Worm (Caenorhabditis elegans) whole organism, L1 larva: ENCODE measurements around the gene C07A12.18.

ENCODE experiments used
- fkh-4 ChIP-seq: sonication (generic microtip); optimal IDR thresholded peaks from 2 replicates; lab custom pipeline; 2016; ENCODE audit warnings: missing compliant biosample characterization, missing genetic modification characterization, borderline replicate concordance
- fkh-8 ChIP-seq: sonication (generic microtip); optimal IDR thresholded peaks from 2 replicates; lab custom pipeline; 2016; ENCODE audit warnings: mild to moderate bottlenecking, missing genetic modification characterization, missing compliant biosample characterization
- lin-13 ChIP-seq: fragments of 150-350 bp; optimal IDR thresholded peaks from 2 replicates; lab custom pipeline; 2014; ENCODE audit warnings: missing biosample characterization, missing genetic modification reagents, missing genetic modification characterization
- lin-15B ChIP-seq: fragments of 150-350 bp; sonication (generic microtip); optimal IDR thresholded peaks from 3 replicates; lab custom pipeline; 2014; ENCODE audit warnings: missing biosample characterization, missing genetic modification characterization
- lsy-2 ChIP-seq, 2 experiments: fragments of 150-350 bp; optimal IDR thresholded peaks; 2 replicates each; lab custom pipeline; 2014; ENCODE audit warnings: missing biosample characterization in 2 of 2, missing genetic modification characterization in 2 of 2
- nhr-12 ChIP-seq: sonication (generic microtip); optimal IDR thresholded peaks from 2 replicates; lab custom pipeline; 2017; ENCODE audit warnings: missing biosample characterization, missing genetic modification characterization
- snpc-4 ChIP-seq: fragments of 150-350 bp; optimal IDR thresholded peaks from 2 replicates; lab custom pipeline; 2014; ENCODE audit warnings: missing biosample characterization, missing genetic modification characterization
- tbx-2 ChIP-seq: sonication (generic microtip); optimal IDR thresholded peaks from 2 replicates; lab custom pipeline; 2016; ENCODE audit warnings: missing genetic modification characterization, missing compliant biosample characterization
- zip-4 ChIP-seq: fragments of 200-800 bp; sonication (Bioruptor generic); optimal IDR thresholded peaks from 2 replicates; lab custom pipeline; 2018; ENCODE audit warnings: mild to moderate bottlenecking, missing genetic modification characterization, moderate library complexity, missing compliant biosample characterization

DNA sequence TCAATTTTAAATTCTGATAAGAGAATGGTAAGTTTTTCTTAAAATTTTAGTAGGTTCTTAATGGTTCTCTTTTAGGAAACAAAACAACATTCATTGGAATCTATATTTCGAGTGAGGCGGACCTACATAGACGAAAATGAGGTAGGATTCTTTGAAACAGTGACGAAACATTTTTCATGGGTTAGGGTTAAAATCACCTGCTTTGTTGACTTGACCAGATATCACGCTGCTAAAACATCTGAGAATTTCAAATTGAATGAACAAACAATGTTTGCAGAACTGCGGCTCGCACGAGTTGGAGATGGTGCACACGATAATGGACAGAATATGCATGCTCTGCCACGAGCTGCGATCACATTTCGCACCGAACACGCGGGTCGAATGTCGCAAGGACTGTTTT, 12.6 kb upstream of the C07A12.18 start:
- TF ChIP-seq tbx-2, result no peak
- TF ChIP-seq lsy-2 (tag; optimal IDR thresholded peaks at IDR 0.05; lab: Kevin White, UChicago), result no peak
- TF ChIP-seq fkh-8 (tag; lab: Kevin White, UChicago), result no peak
- TF ChIP-seq snpc-4 (tag; lab: Kevin White, UChicago), result no peak
- TF ChIP-seq lin-13 (GFP tag; lab: Kevin White, UChicago), result no peak
- no peak for TF ChIP-seq lin-15B
- no peak for TF ChIP-seq fkh-4 (tag; lab: Kevin White, UChicago)
- TF ChIP-seq nhr-12 (tag; lab: Kevin White, UChicago), result no peak
- no peak for TF ChIP-seq zip-4
